Worm (Caenorhabditis elegans): ENCODE results near the gene daf-10.

- no peak for TF ChIP-seq aly-1 (tag; optimal IDR thresholded peaks at IDR 0.05)
- no peak for TF ChIP-seq ceh-36 (tag; optimal IDR thresholded peaks at IDR 0.05)
- TF ChIP-seq hmbx-1 (tag; optimal IDR thresholded peaks at IDR 0.05): no peak
- TF ChIP-seq hnd-1 (tag; optimal IDR thresholded peaks at IDR 0.05): no peak
- TF ChIP-seq ceh-13 (GFP tag; optimal IDR thresholded peaks at IDR 0.05): no peak
- TF ChIP-seq hmg-4 (GFP tag; optimal IDR thresholded peaks at IDR 0.05): no peak
- TF ChIP-seq flt-1 (GFP tag; IDR thresholded peaks at IDR 0.05): no peak
- TF ChIP-seq ama-1 (optimal IDR thresholded peaks at IDR 0.05): no peak
- TF ChIP-seq B0310.2 (tag; optimal IDR thresholded peaks at IDR 0.05): no peak
- TF ChIP-seq F13C5.2 (tag; optimal IDR thresholded peaks at IDR 0.05): no peak
- TF ChIP-seq tra-4 (tag; optimal IDR thresholded peaks at IDR 0.05): no peak
These were observed 1.6 kb downstream of the daf-10 start, which contains the start of gene flp-1 for ce11 chrIV:9144405-9144804.
